Fruit fly (Drosophila melanogaster): ENCODE measurements around the gene byn.

byn gene

dm6 chr3L:11944752-11945151 lies 17.3 kb downstream of the byn start, which contains the start of gene CG5883:
TSS of gene CG5883 (minus strand) at chr3L:11944852.
- TF ChIP-seq sage (GFP tag; optimal IDR thresholded peaks at IDR 0.05) (no peak), Dif (GFP tag; optimal IDR thresholded peaks at IDR 0.05; ENCODE audit: partially characterized antibody) (no peak), Myc (optimal IDR thresholded peaks at IDR 0.05) (no peak), N (GFP tag; optimal IDR thresholded peaks at IDR 0.05) (no peak), Hr78 (GFP tag; optimal IDR thresholded peaks at IDR 0.05) (no peak), sv (GFP tag; optimal IDR thresholded peaks at IDR 0.05) (no peak), ey (GFP tag; optimal IDR thresholded peaks at IDR 0.05) (no peak), usp (GFP tag; optimal IDR thresholded peaks at IDR 0.05) (no peak), Hnf4 (GFP tag; optimal IDR thresholded peaks at IDR 0.05) (no peak), pan (optimal IDR thresholded peaks at IDR 0.05) (no peak)

dm6 chr3L:11947357-11947756 lies 19.9 kb downstream of the byn start, which contains the start of gene CG7252:
TSS of gene CG7252 (plus strand) at chr3L:11947675.
- no peak for TF ChIP-seq Dif (GFP tag; optimal IDR thresholded peaks at IDR 0.05; ENCODE audit: partially characterized antibody)
- no peak for TF ChIP-seq Jra (GFP tag; optimal IDR thresholded peaks at IDR 0.05)
- no peak for TF ChIP-seq dmrt93B (GFP tag; optimal IDR thresholded peaks at IDR 0.05)
- no peak for TF ChIP-seq tai (GFP tag; optimal IDR thresholded peaks at IDR 0.05)
- TF ChIP-seq h (GFP tag; optimal IDR thresholded peaks at IDR 0.05), result peak; percentile 13

dm6 chr3L:11949539-11949938 lies 22.0 kb downstream of the byn start, which contains the start of gene CG17826:
TSS of gene CG17826 (plus strand) at chr3L:11949839.
- TF ChIP-seq HLH106 (tag; optimal IDR thresholded peaks at IDR 0.05), result no peak
- TF ChIP-seq Dfd (GFP tag; optimal IDR thresholded peaks at IDR 0.05), result no peak
- no peak for TF ChIP-seq dsf (GFP tag; optimal IDR thresholded peaks at IDR 0.05; ENCODE audit: borderline replicate concordance)
- no peak for TF ChIP-seq Hnf4 (GFP tag; optimal IDR thresholded peaks at IDR 0.05)
- no peak for TF ChIP-seq Jra (GFP tag; optimal IDR thresholded peaks at IDR 0.05)

dm6 chr3L:11953217-11953616 lies 25.7 kb downstream of the byn start, which contains the start of gene obst-G:
TSS of gene obst-G (minus strand) at chr3L:11953317.
- TF ChIP-seq h (GFP tag; optimal IDR thresholded peaks at IDR 0.05), result no peak
- no peak for TF ChIP-seq sage (GFP tag; optimal IDR thresholded peaks at IDR 0.05)
- no peak for TF ChIP-seq tai (GFP tag; optimal IDR thresholded peaks at IDR 0.05)
- TF ChIP-seq CG9705 (GFP tag; optimal IDR thresholded peaks at IDR 0.05), result no peak
- no peak for TF ChIP-seq woc (GFP tag; optimal IDR thresholded peaks at IDR 0.05)
- TF ChIP-seq lola (GFP tag; optimal IDR thresholded peaks at IDR 0.05), result no peak
- no peak for TF ChIP-seq CG32264 (GFP tag; optimal IDR thresholded peaks at IDR 0.05)
- TF ChIP-seq Abd-B (GFP tag; optimal IDR thresholded peaks at IDR 0.05), result no peak
- TF ChIP-seq Mio (GFP tag; optimal IDR thresholded peaks at IDR 0.05), result no peak
- TF ChIP-seq N (GFP tag; optimal IDR thresholded peaks at IDR 0.05), result no peak
- TF ChIP-seq ey (GFP tag; optimal IDR thresholded peaks at IDR 0.05), result no peak
- no peak for TF ChIP-seq Dfd (GFP tag; optimal IDR thresholded peaks at IDR 0.05)
- no peak for TF ChIP-seq Rel (GFP tag; optimal IDR thresholded peaks at IDR 0.05)
- no peak for TF ChIP-seq Rel (tag; optimal IDR thresholded peaks at IDR 0.05)
- TF ChIP-seq psq (GFP tag; optimal IDR thresholded peaks at IDR 0.05), result no peak
- TF ChIP-seq HLH106 (tag; optimal IDR thresholded peaks at IDR 0.05), result no peak
- no peak for TF ChIP-seq OdsH (GFP tag; optimal IDR thresholded peaks at IDR 0.05)
- TF ChIP-seq foxo (GFP tag; optimal IDR thresholded peaks at IDR 0.05), result no peak
- no peak for TF ChIP-seq Sp1 (GFP tag; optimal IDR thresholded peaks at IDR 0.05)
- TF ChIP-seq usp (GFP tag; optimal IDR thresholded peaks at IDR 0.05), result no peak

- TF ChIP-seq sv (GFP tag; optimal IDR thresholded peaks at IDR 0.05) (no peak), jim (GFP tag; optimal IDR thresholded peaks at IDR 0.05) (no peak), dsf (GFP tag; optimal IDR thresholded peaks at IDR 0.05; ENCODE audit: borderline replicate concordance) (no peak), OdsH (GFP tag; optimal IDR thresholded peaks at IDR 0.05) (no peak), CG32264 (GFP tag; optimal IDR thresholded peaks at IDR 0.05) (no peak), Dif (GFP tag; optimal IDR thresholded peaks at IDR 0.05; ENCODE audit: partially characterized antibody) (no peak), foxo (GFP tag; optimal IDR thresholded peaks at IDR 0.05) (no peak), psq (GFP tag; optimal IDR thresholded peaks at IDR 0.05) (no peak), dl (GFP tag; optimal IDR thresholded peaks at IDR 0.05; ENCODE audit: insufficient read depth in 1 of 2, partially characterized antibody in 2 of 2) (no peak), h (GFP tag; optimal IDR thresholded peaks at IDR 0.05) (no peak), Sp1 (GFP tag; optimal IDR thresholded peaks at IDR 0.05) (no peak)
These were observed 26.3 kb downstream of the byn start, which contains the start of gene CG7248 for dm6 chr3L:11953783-11954182. TSS of gene CG7248 (plus strand) at chr3L:11954083.

Measured in whole organism, wandering third instar larva.